Worm (Caenorhabditis elegans): Measurements from ENCODE around the gene F55C12.6.

DNA sequence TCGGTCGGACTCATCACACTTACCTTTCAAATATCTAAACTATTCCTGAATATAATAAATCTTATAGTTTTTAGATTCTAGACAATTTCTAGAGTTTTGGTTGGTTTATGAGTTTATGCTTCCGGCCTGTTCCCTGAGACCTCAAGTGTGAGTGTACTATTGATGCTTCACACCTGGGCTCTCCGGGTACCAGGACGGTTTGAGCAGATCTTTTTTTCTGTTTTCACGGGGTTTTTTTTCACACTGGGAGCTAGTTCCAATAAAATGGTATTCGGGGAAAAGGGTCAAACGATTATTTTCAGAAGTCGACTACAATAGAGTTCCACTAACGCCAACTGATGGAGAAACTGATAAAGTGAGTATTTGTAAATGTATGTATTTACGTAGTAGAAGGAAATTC, 26.2 kb upstream of the F55C12.6 start:
- TF ChIP-seq pag-3 (tag; optimal IDR thresholded peaks at IDR 0.05; ENCODE audit: borderline replicate concordance) (no peak), elt-2 (tag; optimal IDR thresholded peaks at IDR 0.05) (no peak), unc-55 (GFP tag; optimal IDR thresholded peaks at IDR 0.05) (no peak), nhr-232 (tag; optimal IDR thresholded peaks at IDR 0.05) (no peak), pat-9 (tag; optimal IDR thresholded peaks at IDR 0.05) (no peak), ama-1 (optimal IDR thresholded peaks at IDR 0.05) (no peak), C38D4.7 (GFP tag; optimal IDR thresholded peaks at IDR 0.05) (no peak), hlh-6 (tag; optimal IDR thresholded peaks at IDR 0.05) (no peak), nfya-1 (tag; optimal IDR thresholded peaks at IDR 0.05) (no peak), hlh-13 (GFP tag; optimal IDR thresholded peaks at IDR 0.05) (no peak)

Data from whole organism, late embryonic.